Worm (Caenorhabditis elegans): ENCODE results near the gene srlf-14.

DNA sequence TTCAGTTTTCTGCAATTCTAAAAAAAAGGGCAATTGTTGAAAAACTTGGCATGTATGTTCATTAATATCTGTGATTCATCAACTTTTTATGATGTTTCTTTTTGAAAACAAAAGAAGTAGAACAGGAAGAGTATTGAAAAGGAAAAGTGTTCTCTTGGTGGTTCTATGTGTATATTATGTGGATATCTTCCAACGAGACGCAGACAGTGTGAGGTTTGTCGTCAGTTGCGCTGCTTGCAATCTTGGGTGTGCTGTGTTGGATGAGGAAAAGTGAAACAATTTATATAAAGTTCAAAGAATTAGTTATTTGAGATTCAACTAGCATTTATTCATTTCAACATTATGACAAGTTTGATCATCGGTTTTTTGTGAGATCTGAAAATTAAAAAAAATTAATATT is 41.8 kb downstream of the srlf-14 start:
- TF ChIP-seq ztf-11 (tag; optimal IDR thresholded peaks at IDR 0.05) = no peak
- no peak for TF ChIP-seq snpc-4 (tag; optimal IDR thresholded peaks at IDR 0.05)
- TF ChIP-seq nhr-28 (tag; optimal IDR thresholded peaks at IDR 0.05) = no peak

Data from whole organism, L3 larva.